Fruit fly (Drosophila melanogaster) whole organism, embryonic: ENCODE measurements around the gene HemK2.

Experiments used
- Ada2b ChIP-seq: fragments of 200-800 bp; sonication (Bioruptor generic); IDR thresholded peaks from 2 replicates; pipeline ENCODE4 v1.3.6; 2022; ENCODE audit warnings: missing biosample characterization, missing genetic modification characterization
- Aef1 ChIP-seq: fragments of 200-800 bp; sonication (Bioruptor generic); IDR thresholded peaks from 3 replicates; pipeline ENCODE4 v1.3.6; 2022; ENCODE audit warnings: missing biosample characterization, missing genetic modification characterization
- Asciz ChIP-seq: fragments of 200-800 bp; sonication (Bioruptor generic); optimal IDR thresholded peaks from 2 replicates; lab custom pipeline; 2017; ENCODE audit warnings: missing biosample characterization, mild to moderate bottlenecking, missing genetic modification characterization, missing genetic modification reagents
- B-H2 ChIP-seq: fragments of 200-800 bp; sonication (Bioruptor generic); optimal IDR thresholded peaks from 2 replicates; lab custom pipeline; 2018; ENCODE audit warnings: missing biosample characterization, mild to moderate bottlenecking, missing genetic modification characterization
- Blimp-1 ChIP-seq: fragments of 200-800 bp; sonication (Bioruptor generic); optimal IDR thresholded peaks from 3 replicates; lab custom pipeline; 2018; ENCODE audit warnings: missing biosample characterization, missing genetic modification characterization, mild to moderate bottlenecking, moderate library complexity, missing genetic modification reagents
- Bteb2 ChIP-seq: fragments of 200-800 bp; sonication (Bioruptor generic); optimal IDR thresholded peaks from 2 replicates; lab custom pipeline; 2016; ENCODE audit warnings: missing biosample characterization, missing genetic modification characterization
- C15 ChIP-seq: fragments of 200-800 bp; sonication (Bioruptor generic); IDR thresholded peaks from 3 replicates; pipeline ENCODE4 v1.3.6; 2022; ENCODE audit warnings: missing biosample characterization, missing genetic modification characterization
- CG10274 ChIP-seq: fragments of 200-800 bp; sonication (Bioruptor generic); optimal IDR thresholded peaks from 3 replicates; lab custom pipeline; 2017; ENCODE audit warnings: missing biosample characterization, mild to moderate bottlenecking, missing genetic modification characterization
- CG12391 ChIP-seq: fragments of 200-800 bp; sonication (Bioruptor generic); optimal IDR thresholded peaks from 3 replicates; lab custom pipeline; 2018; ENCODE audit warnings: missing biosample characterization, mild to moderate bottlenecking, missing genetic modification characterization, moderate library complexity
- CG13624 ChIP-seq: fragments of 200-800 bp; sonication (Bioruptor generic); optimal IDR thresholded peaks from 2 replicates; lab custom pipeline; 2016; ENCODE audit warnings: missing biosample characterization, missing genetic modification characterization
- CG13894 ChIP-seq: fragments of 200-800 bp; sonication (Bioruptor generic); optimal IDR thresholded peaks from 3 replicates; lab custom pipeline; 2018; ENCODE audit warnings: missing biosample characterization, mild to moderate bottlenecking, missing genetic modification characterization, moderate library complexity
- CG15011 ChIP-seq: fragments of 200-800 bp; sonication (Bioruptor generic); optimal IDR thresholded peaks from 3 replicates; lab custom pipeline; 2018; ENCODE audit warnings: missing biosample characterization, mild to moderate bottlenecking, missing genetic modification characterization
- CG17385 ChIP-seq: fragments of 200-800 bp; sonication (Bioruptor generic); optimal IDR thresholded peaks from 3 replicates; lab custom pipeline; 2018; ENCODE audit warnings: missing biosample characterization, mild to moderate bottlenecking, missing genetic modification characterization
- CG17612 ChIP-seq: fragments of 200-800 bp; sonication (Bioruptor generic); IDR thresholded peaks from 2 replicates; pipeline ENCODE4 v1.3.6; 2022; ENCODE audit warnings: missing biosample characterization, missing genetic modification characterization
- CG1792 ChIP-seq: fragments of 200-800 bp; sonication (Bioruptor generic); optimal IDR thresholded peaks from 2 replicates; lab custom pipeline; 2016; ENCODE audit warnings: missing biosample characterization, missing genetic modification characterization
- CG18262 ChIP-seq: fragments of 200-800 bp; optimal IDR thresholded peaks from 3 replicates; lab custom pipeline; 2019; ENCODE audit warnings: missing biosample characterization, mild to moderate bottlenecking, missing genetic modification characterization, moderate library complexity
- CG30431 ChIP-seq: fragments of 200-800 bp; sonication (Bioruptor generic); optimal IDR thresholded peaks from 2 replicates; lab custom pipeline; 2017; ENCODE audit warnings: missing biosample characterization, missing genetic modification characterization
- CG32532 ChIP-seq: fragments of 200-800 bp; sonication (Bioruptor generic); IDR thresholded peaks from 2 replicates; pipeline ENCODE4 v1.3.6; 2022; ENCODE audit warnings: missing biosample characterization, missing genetic modification characterization
- CG4328 ChIP-seq: fragments of 200-800 bp; sonication (Bioruptor generic); optimal IDR thresholded peaks from 3 replicates; lab custom pipeline; 2017; ENCODE audit warnings: missing biosample characterization, missing genetic modification reagents, missing genetic modification characterization
- CG5180 ChIP-seq: fragments of 200-800 bp; sonication (Bioruptor generic); optimal IDR thresholded peaks from 3 replicates; lab custom pipeline; 2017; ENCODE audit warnings: missing biosample characterization, missing genetic modification characterization, mild to moderate bottlenecking, moderate library complexity, missing genetic modification reagents
- CG9727 ChIP-seq: fragments of 200-800 bp; sonication (Bioruptor generic); optimal IDR thresholded peaks from 3 replicates; lab custom pipeline; 2017; ENCODE audit warnings: missing biosample characterization, mild to moderate bottlenecking, missing genetic modification characterization
- D19B ChIP-seq: fragments of 200-800 bp; sonication (Bioruptor generic); optimal IDR thresholded peaks from 2 replicates; lab custom pipeline; 2017; ENCODE audit warnings: missing biosample characterization, mild to moderate bottlenecking, missing genetic modification characterization
- Dbx ChIP-seq: fragments of 200-800 bp; sonication (Bioruptor generic); IDR thresholded peaks from 3 replicates; pipeline ENCODE4 v1.3.6; 2022; ENCODE audit warnings: missing biosample characterization, missing genetic modification characterization
- Dp ChIP-seq: fragments of 200-800 bp; sonication (Bioruptor generic); optimal IDR thresholded peaks from 2 replicates; lab custom pipeline; 2018; ENCODE audit warnings: missing biosample characterization, mild to moderate bottlenecking, missing genetic modification characterization, moderate library complexity
- ERR ChIP-seq: fragments of 200-800 bp; sonication (Bioruptor generic); optimal IDR thresholded peaks from 2 replicates; lab custom pipeline; 2016; ENCODE audit warnings: missing biosample characterization, missing genetic modification characterization
- H15 ChIP-seq: fragments of 200-800 bp; sonication (Bioruptor generic); IDR thresholded peaks from 3 replicates; pipeline ENCODE4 v1.3.6; 2022; ENCODE audit warnings: missing biosample characterization, missing genetic modification characterization
- MESR4 ChIP-seq: fragments of 200-800 bp; sonication (Bioruptor generic); optimal IDR thresholded peaks from 2 replicates; lab custom pipeline; 2018; ENCODE audit warnings: missing biosample characterization, mild to moderate bottlenecking, missing genetic modification characterization, moderate library complexity
- Mes4 ChIP-seq: fragments of 200-800 bp; sonication (Bioruptor generic); optimal IDR thresholded peaks from 2 replicates; lab custom pipeline; 2016; ENCODE audit warnings: missing biosample characterization, missing genetic modification characterization
- Mrtf ChIP-seq: fragments of 200-800 bp; sonication (Bioruptor generic); IDR thresholded peaks from 3 replicates; pipeline ENCODE4 v1.3.6; 2022; ENCODE audit warnings: missing biosample characterization, missing genetic modification characterization
- NK7.1 ChIP-seq: fragments of 200-800 bp; sonication (Bioruptor generic); optimal IDR thresholded peaks from 3 replicates; lab custom pipeline; 2016; ENCODE audit warnings: missing biosample characterization, missing genetic modification characterization
- NfI ChIP-seq: fragments of 200-800 bp; sonication (Bioruptor generic); optimal IDR thresholded peaks from 3 replicates; lab custom pipeline; 2018; ENCODE audit warnings: missing biosample characterization, mild to moderate bottlenecking, missing genetic modification characterization, moderate library complexity
- Oaz ChIP-seq: fragments of 200-800 bp; sonication (Bioruptor generic); IDR thresholded peaks from 2 replicates; pipeline ENCODE4 v1.3.6; 2022; ENCODE audit warnings: missing biosample characterization, missing genetic modification characterization
- Poxn ChIP-seq: fragments of 200-800 bp; sonication (Bioruptor generic); IDR thresholded peaks from 2 replicates; pipeline ENCODE4 v1.3.6; 2022; ENCODE audit warnings: missing biosample characterization, missing genetic modification characterization
- Sry-β ChIP-seq: fragments of 200-800 bp; sonication (Bioruptor generic); optimal IDR thresholded peaks from 2 replicates; lab custom pipeline; 2018; ENCODE audit warnings: missing biosample characterization, mild to moderate bottlenecking, missing genetic modification characterization, moderate library complexity
- Xrp1 ChIP-seq: fragments of 200-800 bp; sonication (Bioruptor generic); IDR thresholded peaks from 2 replicates; pipeline ENCODE4 v1.3.6; 2022; ENCODE audit warnings: missing biosample characterization, missing genetic modification characterization
- bbx ChIP-seq: fragments of 200-800 bp; sonication (Bioruptor generic); IDR thresholded peaks from 2 replicates; pipeline ENCODE4 v1.3.6; 2022; ENCODE audit warnings: missing biosample characterization, missing genetic modification characterization; ENCODE audit not compliant: partially characterized antibody
- dmrt99B ChIP-seq: fragments of 200-800 bp; sonication (Bioruptor generic); optimal IDR thresholded peaks from 2 replicates; lab custom pipeline; 2018; ENCODE audit warnings: missing biosample characterization, mild to moderate bottlenecking, missing genetic modification characterization, moderate library complexity
- dpn ChIP-seq, 2 experiments: fragments of 200-800 bp; sonication (Bioruptor generic); optimal IDR thresholded peaks; 3 replicates each; lab custom pipeline; 2016; ENCODE audit warnings: missing biosample characterization in 2 of 2, missing genetic modification characterization in 2 of 2
- fru ChIP-seq: fragments of >200 bp; optimal IDR thresholded peaks from 2 replicates; lab custom pipeline; 2017
- gsb ChIP-seq: fragments of 200-800 bp; sonication (Bioruptor generic); IDR thresholded peaks from 2 replicates; pipeline ENCODE4 v1.3.6; 2022; ENCODE audit warnings: missing biosample characterization, missing genetic modification characterization
- ham ChIP-seq: fragments of 200-800 bp; sonication (Bioruptor generic); IDR thresholded peaks from 2 replicates; pipeline ENCODE4 v1.3.6; 2022; ENCODE audit warnings: missing biosample characterization, missing genetic modification characterization
- ind ChIP-seq: fragments of 200-800 bp; sonication (Bioruptor generic); optimal IDR thresholded peaks from 3 replicates; lab custom pipeline; 2016; ENCODE audit warnings: missing biosample characterization, missing genetic modification characterization
- insv ChIP-seq, 2 experiments: fragments of 200-800 bp; sonication (Bioruptor generic); optimal IDR thresholded peaks; 3 replicates each; lab custom pipeline; 2016 to 2018; ENCODE audit warnings: missing biosample characterization in 2 of 2, missing genetic modification characterization in 2 of 2
- kay ChIP-seq: fragments of 200-800 bp; sonication (Bioruptor generic); optimal IDR thresholded peaks from 2 replicates; lab custom pipeline; 2016; ENCODE audit warnings: missing biosample characterization, missing genetic modification characterization
- ken ChIP-seq: fragments of 200-800 bp; sonication (Bioruptor generic); IDR thresholded peaks from 3 replicates; pipeline ENCODE4 v1.3.6; 2022; ENCODE audit warnings: missing biosample characterization, missing genetic modification characterization
- mam ChIP-seq: fragments of 200-800 bp; sonication (Bioruptor generic); optimal IDR thresholded peaks from 3 replicates; lab custom pipeline; 2016; ENCODE audit warnings: missing biosample characterization, missing genetic modification characterization
- pnt ChIP-seq: fragments of 200-800 bp; sonication (Bioruptor generic); optimal IDR thresholded peaks from 3 replicates; lab custom pipeline; 2016; ENCODE audit warnings: missing biosample characterization, missing genetic modification characterization
- psq ChIP-seq: fragments of 200-800 bp; sonication (Bioruptor generic); optimal IDR thresholded peaks from 2 replicates; lab custom pipeline; 2017; ENCODE audit warnings: missing biosample characterization, missing genetic modification characterization
- salm ChIP-seq: fragments of 200-800 bp; sonication (Bioruptor generic); optimal IDR thresholded peaks from 2 replicates; lab custom pipeline; 2018; ENCODE audit warnings: missing biosample characterization, mild to moderate bottlenecking, missing genetic modification characterization
- stc ChIP-seq: fragments of 200-800 bp; sonication (Bioruptor generic); IDR thresholded peaks from 2 replicates; pipeline ENCODE4 v1.3.6; 2022; ENCODE audit warnings: missing biosample characterization, missing genetic modification characterization
- tio ChIP-seq: fragments of 200-800 bp; sonication (Bioruptor generic); optimal IDR thresholded peaks from 2 replicates; lab custom pipeline; 2017; ENCODE audit warnings: missing biosample characterization, missing genetic modification characterization, inconsistent platforms
- tup ChIP-seq: fragments of 200-800 bp; sonication (Bioruptor generic); optimal IDR thresholded peaks from 2 replicates; lab custom pipeline; 2016; ENCODE audit warnings: missing biosample characterization, mild to moderate bottlenecking, missing genetic modification characterization, moderate library complexity
- zfh1 ChIP-seq: fragments of 200-800 bp; sonication (Bioruptor generic); IDR thresholded peaks from 3 replicates; pipeline ENCODE4 v1.3.6; 2022; ENCODE audit warnings: missing biosample characterization, missing genetic modification characterization

The HemK2 gene

DNA sequence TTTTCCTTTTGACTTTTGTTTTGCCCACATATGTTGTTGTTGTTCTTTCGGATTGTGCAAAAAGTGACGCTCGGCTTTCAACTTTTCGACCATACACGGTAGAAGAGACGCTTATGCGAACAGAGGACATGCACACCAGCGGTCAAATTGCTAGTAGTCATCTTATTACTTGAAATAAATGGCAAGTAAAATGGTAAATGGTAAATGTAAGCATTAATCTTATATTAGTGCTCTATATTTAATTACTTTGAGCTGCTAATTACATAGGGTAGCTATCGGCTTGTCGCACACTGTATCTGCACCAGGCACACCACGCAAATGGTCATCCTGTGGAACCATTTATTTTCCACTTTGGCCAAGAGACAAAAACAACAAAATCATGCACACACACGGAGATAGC, 38.2 kb downstream of the HemK2 start (continued):
- TF ChIP-seq CG15011 (GFP tag; lab: Kevin White, UChicago) (no peak), mam (GFP tag; lab: Kevin White, UChicago) (no peak), Oaz (GFP tag; lab: Robert Waterston, UW) (no peak), gsb (no peak), ham (GFP tag; lab: Robert Waterston, UW) (no peak), CG32532 (GFP tag; lab: Robert Waterston, UW) (peak; percentile 43; the same call in 1 of the 2 replicates), CG9727 (GFP tag; lab: Kevin White, UChicago) (no peak), fru (lab: Kevin White, UChicago) (no peak), dmrt99B (tag; lab: Kevin White, UChicago) (peak; percentile 37), tio (GFP tag; lab: Kevin White, UChicago) (no peak), H15 (no peak), B-H2 (GFP tag; lab: Kevin White, UChicago) (no peak), insv (GFP tag; optimal IDR thresholded peaks at IDR 0.05; lab: Kevin White, UChicago) (no peak), CG4328 (GFP tag; lab: Kevin White, UChicago) (no peak), Bteb2 (no peak), kay (no peak), CG10274 (GFP tag; lab: Kevin White, UChicago) (no peak), CG13894 (tag; lab: Kevin White, UChicago) (no peak), salm (no peak), Ada2b (GFP tag; lab: Robert Waterston, UW) (0 out of 2 replicates have a peak, but pooled peaks have one; percentile 17), ERR (no peak), Sry-β (GFP tag; lab: Kevin White, UChicago) (no peak), CG30431 (GFP tag; lab: Kevin White, UChicago) (no peak), ken (GFP tag; lab: Robert Waterston, UW) (no peak), bbx (GFP tag; lab: Robert Waterston, UW) (no peak), CG5180 (GFP tag; lab: Kevin White, UChicago) (no peak), Poxn (GFP tag; lab: Robert Waterston, UW) (no peak), Asciz (GFP tag; lab: Kevin White, UChicago) (no peak), NfI (no peak), CG1792 (GFP tag; lab: Kevin White, UChicago) (no peak), tup (no peak), CG18262 (tag; lab: Kevin White, UChicago) (no peak), stc (GFP tag; lab: Robert Waterston, UW) (no peak), Dp (GFP tag; lab: Kevin White, UChicago) (no peak), CG17612 (no peak), ind (GFP tag; lab: Kevin White, UChicago) (no peak), Mrtf (GFP tag; lab: Robert Waterston, UW) (no peak), D19B (no peak), psq (GFP tag; lab: Kevin White, UChicago) (no peak), Blimp-1 (no peak), pnt (GFP tag; lab: Kevin White, UChicago) (no peak), CG17385 (GFP tag; lab: Kevin White, UChicago) (no peak), Dbx (GFP tag; lab: Robert Waterston, UW) (no peak), CG13624 (GFP tag; lab: Kevin White, UChicago) (no peak), dpn (GFP tag; optimal IDR thresholded peaks at IDR 0.05; lab: Kevin White, UChicago) (no peak), Mes4 (no peak), NK7.1 (GFP tag; lab: Kevin White, UChicago) (no peak), Aef1 (GFP tag; lab: Robert Waterston, UW) (no peak), zfh1 (no peak), Xrp1 (no peak; the same call in none of the 2 replicates), MESR4 (GFP tag; lab: Kevin White, UChicago) (no peak), CG12391 (tag; lab: Kevin White, UChicago) (peak; percentile 0), C15 (GFP tag; lab: Robert Waterston, UW) (0 out of 3 replicates have a peak, but pooled peaks have one; percentile 12)
